Comparison of ENCODE assay signal across 7 worm cellular contexts in genomic region chrIII:4236178-4236577, ce11.
TF ChIP-seq lines count a peak whose summit lies in the region.

No protein-coding gene starts in this region.

TF ChIP-seq in whole organism, L1 larva, 84 proteins besides CTCF, POLR2A, EP300 and RAD21 (continues in another document):
- no peak for TF ChIP-seq fos-1 (tag; optimal IDR thresholded peaks at IDR 0.05; lab: Kevin White, UChicago)
- TF ChIP-seq mef-2 (tag; optimal IDR thresholded peaks at IDR 0.05; lab: Kevin White, UChicago) = no peak
- TF ChIP-seq jun-1 (tag; optimal IDR thresholded peaks at IDR 0.05; lab: Kevin White, UChicago) = no peak
- no peak for TF ChIP-seq nhr-76 (tag; optimal IDR thresholded peaks at IDR 0.05; lab: Kevin White, UChicago)
- TF ChIP-seq nhr-20 (tag; optimal IDR thresholded peaks at IDR 0.05; lab: Kevin White, UChicago) = peak; percentile 84
- peak; percentile 11 for TF ChIP-seq swsn-7 (tag; optimal IDR thresholded peaks at IDR 0.05; lab: Kevin White, UChicago)
- peak; percentile 61 for TF ChIP-seq lin-14 (GFP tag; optimal IDR thresholded peaks at IDR 0.05; lab: Kevin White, UChicago)
- peak; percentile 94 for TF ChIP-seq nhr-85 (tag; lab: Kevin White, UChicago)
- peak; percentile 19 for TF ChIP-seq nhr-90 (tag; optimal IDR thresholded peaks at IDR 0.05; lab: Kevin White, UChicago; ENCODE audit: poor library complexity)
- no peak for TF ChIP-seq ztf-4 (tag; optimal IDR thresholded peaks at IDR 0.05; lab: Kevin White, UChicago)
- TF ChIP-seq snu-23 (GFP tag; optimal IDR thresholded peaks at IDR 0.05; lab: Kevin White, UChicago) = peak; percentile 53
- no peak for TF ChIP-seq aha-1 (tag; optimal IDR thresholded peaks at IDR 0.05; lab: Kevin White, UChicago)
- no peak for TF ChIP-seq unc-98 (GFP tag; IDR thresholded peaks at IDR 0.05; lab: Robert Waterston, UW)
- TF ChIP-seq skn-1 (tag; optimal IDR thresholded peaks at IDR 0.05; lab: Kevin White, UChicago) = no peak

TF ChIP-seq in whole organism, L2 larva, 48 proteins besides CTCF, POLR2A, EP300 and RAD21 (continues in another document):
- TF ChIP-seq crh-2 (tag; optimal IDR thresholded peaks at IDR 0.05; lab: Kevin White, UChicago) = no peak
- no peak for TF ChIP-seq ztf-1 (GFP tag; conservative IDR thresholded peaks at IDR 0.05; lab: Robert Waterston, UW)
- TF ChIP-seq sma-9 (GFP tag; optimal IDR thresholded peaks at IDR 0.05; lab: Kevin White, UChicago) = peak; percentile 79
- no peak for TF ChIP-seq sma-9 (tag; optimal IDR thresholded peaks at IDR 0.05; lab: Kevin White, UChicago)
- TF ChIP-seq Y55F3AM.14 (GFP tag; optimal IDR thresholded peaks at IDR 0.05; lab: Kevin White, UChicago) = no peak
- TF ChIP-seq skn-1 (tag; optimal IDR thresholded peaks at IDR 0.05; lab: Kevin White, UChicago) = no peak
- peak; percentile 68 for TF ChIP-seq blmp-1 (tag; optimal IDR thresholded peaks at IDR 0.05; lab: Kevin White, UChicago; ENCODE audit: insufficient read depth)
- TF ChIP-seq nhr-10 (tag; optimal IDR thresholded peaks at IDR 0.05; lab: Kevin White, UChicago) = no peak
- TF ChIP-seq alr-1 (tag; optimal IDR thresholded peaks at IDR 0.05; lab: Kevin White, UChicago) = no peak
- TF ChIP-seq unc-55 (GFP tag; optimal IDR thresholded peaks at IDR 0.05; lab: Kevin White, UChicago) = no peak
- no peak for TF ChIP-seq peb-1 (tag; optimal IDR thresholded peaks at IDR 0.05; lab: Kevin White, UChicago)
- TF ChIP-seq zag-1 (tag; optimal IDR thresholded peaks at IDR 0.05; lab: Kevin White, UChicago) = no peak
- TF ChIP-seq egl-27 (tag; optimal IDR thresholded peaks at IDR 0.05; lab: Kevin White, UChicago) = peak; percentile 1
- no peak for TF ChIP-seq elt-1 (tag; optimal IDR thresholded peaks at IDR 0.05; lab: Kevin White, UChicago)

TF ChIP-seq in whole organism, L3 larva, 47 proteins besides CTCF, POLR2A, EP300 and RAD21:
- TF ChIP-seq nhr-25 (tag; optimal IDR thresholded peaks at IDR 0.05; lab: Kevin White, UChicago) (peak; percentile 81), tbx-2 (tag; optimal IDR thresholded peaks at IDR 0.05; lab: Kevin White, UChicago) (no peak), pqm-1 (tag; optimal IDR thresholded peaks at IDR 0.05; lab: Kevin White, UChicago) (no peak), elt-1 (tag; optimal IDR thresholded peaks at IDR 0.05; lab: Kevin White, UChicago) (peak; percentile 84), ama-1 (optimal IDR thresholded peaks at IDR 0.05; lab: Kevin White, UChicago) (peak; percentile 4), hmg-11 (tag; optimal IDR thresholded peaks at IDR 0.05; lab: Kevin White, UChicago) (peak; percentile 59), pha-4 (tag; optimal IDR thresholded peaks at IDR 0.05; lab: Kevin White, UChicago) (peak; percentile 37), nhr-23 (tag; optimal IDR thresholded peaks at IDR 0.05; lab: Kevin White, UChicago) (peak; percentile 47), nfya-1 (tag; optimal IDR thresholded peaks at IDR 0.05; lab: Kevin White, UChicago; ENCODE audit: insufficient read depth) (peak; percentile 20), eor-1 (tag; optimal IDR thresholded peaks at IDR 0.05; lab: Kevin White, UChicago) (no peak), nhr-43 (tag; optimal IDR thresholded peaks at IDR 0.05; lab: Kevin White, UChicago; ENCODE audit: poor library complexity, severe bottlenecking) (peak; percentile 39)

TF ChIP-seq in whole organism, L4 larva, 104 proteins besides CTCF, POLR2A, EP300 and RAD21 (continues in another document):
- TF ChIP-seq dmd-8 (GFP tag; IDR thresholded peaks at IDR 0.05; lab: Robert Waterston, UW) (no peak), nhr-25 (tag; optimal IDR thresholded peaks at IDR 0.05; lab: Kevin White, UChicago; ENCODE audit: borderline replicate concordance, insufficient read depth) (peak; percentile 59), nhr-48 (tag; optimal IDR thresholded peaks at IDR 0.05; lab: Kevin White, UChicago) (peak; percentile 64), dmd-6 (GFP tag; IDR thresholded peaks at IDR 0.05; lab: Robert Waterston, UW) (peak; percentile 40), mep-1 (tag; optimal IDR thresholded peaks at IDR 0.05; lab: Kevin White, UChicago) (peak; percentile 41), mxl-3 (GFP tag; optimal IDR thresholded peaks at IDR 0.05; lab: Kevin White, UChicago) (peak; percentile 35), hlh-11 (tag; optimal IDR thresholded peaks at IDR 0.05; lab: Kevin White, UChicago) (peak; percentile 64), nhr-11 (tag; optimal IDR thresholded peaks at IDR 0.05; lab: Kevin White, UChicago) (peak; percentile 50), unc-62 (GFP tag; optimal IDR thresholded peaks at IDR 0.05 in 1 of 2; lab: Kevin White, UChicago) (peak in 1 of 2 experiments; percentile 62), unc-62 (tag; optimal IDR thresholded peaks at IDR 0.05; lab: Kevin White, UChicago) (no peak), zag-1 (tag; optimal IDR thresholded peaks at IDR 0.05; lab: Kevin White, UChicago) (no peak), hlh-30 (tag; optimal IDR thresholded peaks at IDR 0.05; lab: Kevin White, UChicago; ENCODE audit: insufficient read depth) (peak; percentile 26), lsy-2 (tag; optimal IDR thresholded peaks at IDR 0.05; lab: Kevin White, UChicago) (peak in 1 of 2 experiments; percentile 31), mdt-29 (GFP tag; IDR thresholded peaks at IDR 0.05; lab: Robert Waterston, UW) (no peak)

TF ChIP-seq in whole organism, late embryonic, 69 proteins besides CTCF, POLR2A, EP300 and RAD21:
- TF ChIP-seq tbx-2 (tag; optimal IDR thresholded peaks at IDR 0.05; lab: Kevin White, UChicago) (peak; percentile 24), fkh-10 (GFP tag; optimal IDR thresholded peaks at IDR 0.05; lab: Kevin White, UChicago) (no peak), K02D7.2 (tag; optimal IDR thresholded peaks at IDR 0.05; lab: Kevin White, UChicago) (no peak), lin-11 (tag; optimal IDR thresholded peaks at IDR 0.05; lab: Kevin White, UChicago) (no peak), ceh-24 (tag; optimal IDR thresholded peaks at IDR 0.05; lab: Kevin White, UChicago) (no peak), ahr-1 (tag; optimal IDR thresholded peaks at IDR 0.05; lab: Kevin White, UChicago) (no peak), sox-2 (GFP tag; IDR thresholded peaks at IDR 0.05; lab: Robert Waterston, UW) (no peak), Y22D7AL.16 (tag; optimal IDR thresholded peaks at IDR 0.05; lab: Kevin White, UChicago) (no peak), gmeb-2 (tag; optimal IDR thresholded peaks at IDR 0.05; lab: Kevin White, UChicago) (no peak)

TF ChIP-seq in whole organism, mixed stage, embryonic, 35 proteins besides CTCF, POLR2A, EP300 and RAD21:
- TF ChIP-seq ceh-83 (GFP tag; optimal IDR thresholded peaks at IDR 0.05; lab: Kevin White, UChicago) = no peak
- peak; percentile 22 for TF ChIP-seq mep-1 (tag; optimal IDR thresholded peaks at IDR 0.05; lab: Kevin White, UChicago)
- TF ChIP-seq nhr-237 (tag; optimal IDR thresholded peaks at IDR 0.05; lab: Kevin White, UChicago) = no peak
- no peak for TF ChIP-seq sem-2 (GFP tag; optimal IDR thresholded peaks at IDR 0.05; lab: Kevin White, UChicago)
- TF ChIP-seq bed-3 (GFP tag; optimal IDR thresholded peaks at IDR 0.05; lab: Kevin White, UChicago) = no peak
- TF ChIP-seq drap-1 (GFP tag; optimal IDR thresholded peaks at IDR 0.05; lab: Kevin White, UChicago) = no peak
- TF ChIP-seq elt-1 (tag; optimal IDR thresholded peaks at IDR 0.05; lab: Kevin White, UChicago; ENCODE audit: borderline replicate concordance, insufficient read depth) = peak; percentile 38
- no peak for TF ChIP-seq ham-2 (GFP tag; optimal IDR thresholded peaks at IDR 0.05; lab: Kevin White, UChicago)
- no peak for TF ChIP-seq elt-3 (tag; optimal IDR thresholded peaks at IDR 0.05; lab: Kevin White, UChicago)
- no peak for TF ChIP-seq nhr-12 (tag; optimal IDR thresholded peaks at IDR 0.05; lab: Kevin White, UChicago)
- TF ChIP-seq unc-120 (tag; optimal IDR thresholded peaks at IDR 0.05; lab: Kevin White, UChicago; ENCODE audit: poor library complexity, severe bottlenecking) = no peak
- no peak for TF ChIP-seq mab-5 (tag; optimal IDR thresholded peaks at IDR 0.05; lab: Kevin White, UChicago)
- peak; percentile 2 for TF ChIP-seq unc-62 (GFP tag; optimal IDR thresholded peaks at IDR 0.05; lab: Kevin White, UChicago)
- peak; percentile 32 for TF ChIP-seq lin-13 (tag; optimal IDR thresholded peaks at IDR 0.05; lab: Kevin White, UChicago)
- no peak for TF ChIP-seq ces-1 (GFP tag; optimal IDR thresholded peaks at IDR 0.05; lab: Kevin White, UChicago)
- TF ChIP-seq nhr-2 (tag; optimal IDR thresholded peaks at IDR 0.05; lab: Kevin White, UChicago) = no peak
- no peak for TF ChIP-seq flh-1 (GFP tag; optimal IDR thresholded peaks at IDR 0.05; lab: Kevin White, UChicago)

TF ChIP-seq in whole organism, young adult, 124 proteins besides CTCF, POLR2A, EP300 and RAD21:
- TF ChIP-seq lin-40 (tag; optimal IDR thresholded peaks at IDR 0.05; lab: Kevin White, UChicago) (peak; percentile 25), hmg-1.2 (GFP tag; IDR thresholded peaks at IDR 0.05; lab: Robert Waterston, UW) (peak; percentile 25; the same call in 1 of the 2 replicates), K11D2.4 (GFP tag; IDR thresholded peaks at IDR 0.05; lab: Robert Waterston, UW) (no peak), ZK185.1 (tag; optimal IDR thresholded peaks at IDR 0.05; lab: Kevin White, UChicago; ENCODE audit: poor library complexity, severe bottlenecking) (no peak), F10E7.11 (tag; optimal IDR thresholded peaks at IDR 0.05; lab: Kevin White, UChicago) (no peak), aptf-2 (GFP tag; conservative IDR thresholded peaks at IDR 0.05; lab: Robert Waterston, UW) (no peak), hrde-1 (tag; optimal IDR thresholded peaks at IDR 0.05; lab: Kevin White, UChicago; ENCODE audit: borderline replicate concordance) (no peak), nhr-179 (tag; optimal IDR thresholded peaks at IDR 0.05; lab: Kevin White, UChicago) (no peak), tbx-9 (tag; optimal IDR thresholded peaks at IDR 0.05; lab: Kevin White, UChicago; ENCODE audit: borderline replicate concordance) (no peak)
TF ChIP-seq in whole organism, young adult: peak in this region for 2.
